Worm (Caenorhabditis elegans): ENCODE results near the gene lin-14.

DNA sequence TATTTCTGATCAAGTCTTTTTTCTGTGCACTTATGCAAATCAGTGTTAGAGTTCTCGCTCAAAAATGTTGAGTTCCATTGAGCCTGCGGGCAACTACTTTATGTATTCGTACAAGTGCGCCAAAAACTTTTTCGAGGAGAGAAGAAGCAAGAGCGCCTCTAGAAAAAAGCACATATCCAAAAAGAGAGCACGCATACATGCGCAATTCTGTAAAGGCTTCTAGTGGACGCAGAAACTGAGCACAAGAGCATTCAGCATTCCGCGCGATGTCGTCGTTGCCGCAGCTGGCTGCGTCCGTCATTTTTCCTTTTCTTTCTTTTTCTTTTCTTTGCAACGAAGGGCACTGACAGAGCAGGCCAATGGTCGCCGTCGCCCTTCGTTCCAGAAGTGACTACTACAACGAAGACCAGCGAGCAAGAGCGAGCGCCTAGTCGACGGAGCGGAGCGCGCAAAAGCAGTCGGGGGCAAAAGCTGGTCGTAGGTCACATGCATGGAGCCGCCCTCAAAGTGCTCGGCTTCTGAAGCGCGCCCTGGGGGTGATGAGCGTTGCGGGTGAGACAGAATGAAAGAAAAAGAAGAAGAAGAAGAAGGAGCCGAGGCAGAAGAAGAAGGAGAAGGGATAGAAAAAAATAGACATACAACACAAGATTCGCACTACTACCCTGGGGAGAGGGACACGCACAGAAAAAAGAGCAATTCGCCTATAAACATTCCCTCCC is 7.8 kb downstream of the lin-14 start:
- peak; percentile 78 for TF ChIP-seq elt-4 (tag; optimal IDR thresholded peaks at IDR 0.05)
- no peak for TF ChIP-seq pha-4 (tag; optimal IDR thresholded peaks at IDR 0.05)
- no peak for TF ChIP-seq ceh-30 (tag; optimal IDR thresholded peaks at IDR 0.05)
- TF ChIP-seq pqm-1 (tag; optimal IDR thresholded peaks at IDR 0.05) = no peak
- no peak for TF ChIP-seq unc-86 (tag; optimal IDR thresholded peaks at IDR 0.05)
- TF ChIP-seq hlh-6 (tag; optimal IDR thresholded peaks at IDR 0.05) = peak; percentile 20
- TF ChIP-seq ceh-31 (tag; optimal IDR thresholded peaks at IDR 0.05) = peak; percentile 78
- no peak for TF ChIP-seq madf-2 (tag; optimal IDR thresholded peaks at IDR 0.05)
- no peak for TF ChIP-seq ama-1 (optimal IDR thresholded peaks at IDR 0.05)
- no peak for TF ChIP-seq fkh-10 (GFP tag; optimal IDR thresholded peaks at IDR 0.05)
- peak; percentile 24 for TF ChIP-seq K09A11.1 (tag; optimal IDR thresholded peaks at IDR 0.05; ENCODE audit: insufficient read depth)
- no peak for TF ChIP-seq odd-2 (tag; optimal IDR thresholded peaks at IDR 0.05)
- no peak for TF ChIP-seq C38D4.7 (GFP tag; optimal IDR thresholded peaks at IDR 0.05)
- TF ChIP-seq ceh-6 (GFP tag; optimal IDR thresholded peaks at IDR 0.05) = no peak
